Worm (Caenorhabditis elegans): ENCODE results near the gene ZK470.14.

ZK470.14 gene

DNA sequence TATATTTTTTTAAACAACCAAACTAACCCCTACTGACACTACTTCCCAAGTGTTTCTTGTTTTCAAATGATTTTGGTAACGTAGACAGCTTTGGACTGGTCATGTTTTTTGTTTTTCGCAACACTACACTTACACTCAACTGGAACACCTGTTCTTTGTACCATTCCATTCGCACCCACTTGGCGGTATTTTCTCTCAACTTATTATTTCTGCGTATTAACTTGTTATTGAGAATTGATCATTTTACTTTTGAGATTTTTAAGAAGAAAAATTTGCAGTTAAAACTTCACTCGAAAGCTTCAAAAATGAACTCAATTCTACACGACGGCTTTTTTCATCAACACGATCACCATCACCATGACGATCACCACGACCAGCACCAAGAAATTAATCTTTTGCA lies 32.4 kb upstream of the ZK470.14 start, which contains the start of gene ZK470.2:
Gene ZK470.2 (plus strand): TSS at position 301 of the 400 bp plus-strand sequence.
- TF ChIP-seq cog-1 (tag; optimal IDR thresholded peaks at IDR 0.05) (no peak), med-1 (GFP tag; optimal IDR thresholded peaks at IDR 0.05; ENCODE audit: insufficient read depth) (no peak), flt-1 (GFP tag; IDR thresholded peaks at IDR 0.05) (no peak), ref-1 (GFP tag; conservative IDR thresholded peaks at IDR 0.05) (no peak), klf-2 (GFP tag; conservative IDR thresholded peaks at IDR 0.05) (no peak), ztf-23 (GFP tag; IDR thresholded peaks at IDR 0.05) (no peak), tab-1 (GFP tag; IDR thresholded peaks at IDR 0.05) (no peak), T22C8.4 (GFP tag; IDR thresholded peaks at IDR 0.05) (no peak), ztf-29 (GFP tag; IDR thresholded peaks at IDR 0.05) (no peak)

DNA sequence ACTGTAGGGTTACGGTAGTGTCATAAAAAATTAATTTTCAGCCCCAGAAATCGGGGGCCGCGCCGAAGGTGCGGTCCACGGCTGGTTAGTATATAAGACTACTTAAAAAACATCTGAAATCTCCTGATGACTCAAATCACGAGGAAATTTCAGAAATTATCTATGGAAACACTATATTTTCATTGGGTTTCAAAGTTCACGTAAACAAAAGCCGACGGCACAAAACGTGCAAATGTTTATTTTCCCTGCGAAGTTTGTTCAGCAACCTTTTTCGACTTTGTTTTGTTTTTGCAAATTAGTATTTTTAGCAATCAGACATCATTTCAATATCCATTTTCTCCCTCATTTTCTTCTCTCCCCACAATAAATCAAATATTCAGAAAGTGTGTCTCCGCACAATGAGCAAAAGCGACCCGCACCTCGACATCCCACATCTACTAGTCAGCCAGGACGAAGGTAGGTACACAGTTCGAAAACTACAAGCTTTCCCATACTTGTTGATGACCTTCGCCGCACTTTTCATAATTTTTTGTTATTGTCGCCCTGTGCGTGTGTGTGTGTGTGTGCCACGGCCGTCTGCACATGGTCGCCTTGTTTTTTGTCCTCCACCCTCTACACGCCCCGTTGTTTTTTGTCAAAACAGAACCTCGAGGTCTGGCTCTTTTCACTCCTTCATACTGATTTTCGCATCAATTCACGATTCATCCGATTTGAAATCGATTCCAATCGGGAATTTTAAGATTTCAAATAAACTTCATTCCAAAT lies 30.5 kb upstream of the ZK470.14 start:
- TF ChIP-seq ztf-23 (GFP tag; IDR thresholded peaks at IDR 0.05) (no peak), med-1 (GFP tag; optimal IDR thresholded peaks at IDR 0.05; ENCODE audit: insufficient read depth) (no peak), klf-2 (GFP tag; conservative IDR thresholded peaks at IDR 0.05) (no peak), flt-1 (GFP tag; IDR thresholded peaks at IDR 0.05) (no peak), ref-1 (GFP tag; conservative IDR thresholded peaks at IDR 0.05) (no peak), ztf-29 (GFP tag; IDR thresholded peaks at IDR 0.05) (no peak), cog-1 (tag; optimal IDR thresholded peaks at IDR 0.05) (no peak), tab-1 (GFP tag; IDR thresholded peaks at IDR 0.05) (no peak), T22C8.4 (GFP tag; IDR thresholded peaks at IDR 0.05) (no peak)

DNA sequence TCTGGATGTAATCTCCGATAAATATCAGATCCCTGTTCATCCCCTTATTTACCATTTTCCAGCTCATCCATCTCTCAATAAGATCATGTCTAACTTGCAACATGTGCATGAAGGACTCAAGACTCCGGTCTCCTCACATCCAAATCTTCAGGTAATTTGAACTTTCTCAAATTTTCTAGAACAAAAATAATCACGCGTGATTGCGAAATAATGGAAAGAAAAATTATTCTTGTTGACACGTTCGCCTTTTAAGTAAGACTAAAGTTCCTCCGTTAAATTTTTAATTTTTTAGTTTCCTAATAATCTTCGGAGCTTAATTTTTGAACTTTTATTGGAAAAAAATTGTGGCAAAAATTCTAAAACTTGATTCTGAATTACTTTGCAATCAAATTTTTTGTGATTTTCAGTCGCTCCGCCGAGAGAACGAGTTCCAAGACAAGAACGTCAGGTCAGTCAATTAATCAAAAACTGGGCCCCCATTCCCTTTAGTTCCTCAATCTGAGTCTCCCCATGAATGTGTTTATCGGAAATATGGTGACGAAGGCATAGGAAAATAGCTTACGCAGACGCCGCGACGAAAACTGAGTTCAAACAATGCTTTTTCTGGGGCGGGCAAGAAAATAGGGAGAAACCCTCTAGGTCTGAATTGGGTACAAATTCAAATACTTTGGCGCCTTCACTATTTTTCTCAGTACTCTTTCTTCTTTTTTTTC lies 29.6 kb upstream of the ZK470.14 start:
- no peak for TF ChIP-seq cog-1 (tag; optimal IDR thresholded peaks at IDR 0.05)

DNA sequence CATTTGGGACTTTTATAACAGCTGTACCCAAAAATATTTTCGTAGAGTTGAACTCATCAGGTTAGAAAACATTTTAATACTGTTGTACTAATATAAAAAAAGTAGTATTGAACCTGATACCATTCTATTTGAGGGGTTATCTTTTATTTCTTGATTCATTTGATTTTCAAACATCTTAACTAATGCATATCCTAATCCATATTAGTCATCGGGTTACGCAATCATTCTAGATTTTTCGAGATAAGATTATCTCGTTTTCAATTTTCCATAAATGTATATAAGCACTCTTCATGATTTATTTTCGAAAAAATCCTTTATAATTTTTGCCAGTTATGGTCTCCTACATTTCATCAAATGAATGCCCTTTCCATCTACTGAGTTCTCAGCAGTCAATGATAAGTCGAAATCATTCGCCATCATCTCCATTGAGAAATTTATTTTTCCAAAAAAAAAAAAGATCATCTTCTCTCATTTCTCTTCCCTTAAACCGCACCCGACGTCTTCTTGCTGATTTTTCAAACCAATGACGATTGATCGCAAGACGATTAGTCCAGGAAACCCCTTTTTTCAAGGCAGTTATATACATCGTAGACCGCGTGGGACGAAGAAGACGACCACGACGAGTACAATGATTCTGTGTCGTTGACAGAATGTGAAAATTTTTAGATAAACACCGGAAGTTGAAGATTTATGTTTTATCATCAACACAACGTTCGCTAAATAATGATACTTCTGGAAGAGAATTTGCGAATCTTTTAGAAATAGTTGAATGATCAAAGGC lies 28.6 kb upstream of the ZK470.14 start:
- no peak for TF ChIP-seq ztf-23 (GFP tag; IDR thresholded peaks at IDR 0.05)
- no peak for TF ChIP-seq ztf-29 (GFP tag; IDR thresholded peaks at IDR 0.05)
- TF ChIP-seq flt-1 (GFP tag; IDR thresholded peaks at IDR 0.05) = no peak

DNA sequence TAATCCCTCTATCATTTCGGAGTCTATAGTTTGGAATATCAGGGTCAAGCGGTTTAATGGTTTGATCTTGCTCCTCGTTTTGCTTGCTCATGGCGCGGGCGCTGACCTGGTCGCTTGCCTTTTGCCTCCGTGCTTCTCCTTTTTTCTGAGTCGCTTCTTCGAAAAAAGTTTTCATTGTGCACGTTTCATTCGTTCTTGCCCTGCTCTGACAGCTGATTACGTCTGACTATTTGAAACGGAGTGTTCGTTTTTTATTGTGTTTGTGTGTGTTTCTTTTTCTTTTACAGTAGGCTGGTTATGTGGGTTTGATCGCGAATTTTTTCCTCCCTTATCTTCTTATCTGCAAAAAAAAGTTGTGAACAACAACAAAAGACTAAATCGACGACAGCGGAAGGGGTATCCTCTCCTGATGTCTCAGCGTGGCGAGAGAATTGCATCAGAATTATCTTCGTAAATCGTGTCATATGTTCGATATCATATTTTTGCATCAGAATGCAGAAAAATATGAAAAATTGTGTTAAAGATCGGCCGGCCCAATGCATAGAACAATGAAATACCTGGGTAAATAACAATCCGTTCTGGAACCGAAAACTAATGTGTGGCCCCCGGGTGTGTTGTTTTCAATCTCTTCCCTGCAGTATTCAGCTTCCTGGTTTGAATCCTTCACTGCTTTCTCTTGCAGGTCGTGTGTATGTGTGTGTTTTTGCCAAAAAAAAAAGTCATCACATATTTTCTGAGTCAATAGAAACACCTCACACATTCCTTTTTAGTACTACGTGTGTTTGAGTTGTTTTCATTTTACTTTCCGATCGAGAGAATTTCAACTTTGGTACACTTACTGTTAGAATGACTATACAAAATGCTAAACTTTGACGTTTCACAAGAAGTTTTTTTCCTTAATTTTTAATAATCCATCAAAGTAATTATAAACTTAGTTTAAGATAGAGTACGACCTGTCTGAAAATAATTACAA lies 27.4 kb upstream of the ZK470.14 start, which contains the start of gene ZK470.4:
Gene ZK470.4 (minus strand): TSS at position 175 of the 973 bp plus-strand sequence.
- TF ChIP-seq flt-1 (GFP tag; IDR thresholded peaks at IDR 0.05) (no peak), cog-1 (tag; optimal IDR thresholded peaks at IDR 0.05) (no peak), ref-1 (GFP tag; conservative IDR thresholded peaks at IDR 0.05) (no peak), klf-2 (GFP tag; conservative IDR thresholded peaks at IDR 0.05) (no peak), T22C8.4 (GFP tag; IDR thresholded peaks at IDR 0.05) (no peak), tab-1 (GFP tag; IDR thresholded peaks at IDR 0.05) (no peak)

DNA sequence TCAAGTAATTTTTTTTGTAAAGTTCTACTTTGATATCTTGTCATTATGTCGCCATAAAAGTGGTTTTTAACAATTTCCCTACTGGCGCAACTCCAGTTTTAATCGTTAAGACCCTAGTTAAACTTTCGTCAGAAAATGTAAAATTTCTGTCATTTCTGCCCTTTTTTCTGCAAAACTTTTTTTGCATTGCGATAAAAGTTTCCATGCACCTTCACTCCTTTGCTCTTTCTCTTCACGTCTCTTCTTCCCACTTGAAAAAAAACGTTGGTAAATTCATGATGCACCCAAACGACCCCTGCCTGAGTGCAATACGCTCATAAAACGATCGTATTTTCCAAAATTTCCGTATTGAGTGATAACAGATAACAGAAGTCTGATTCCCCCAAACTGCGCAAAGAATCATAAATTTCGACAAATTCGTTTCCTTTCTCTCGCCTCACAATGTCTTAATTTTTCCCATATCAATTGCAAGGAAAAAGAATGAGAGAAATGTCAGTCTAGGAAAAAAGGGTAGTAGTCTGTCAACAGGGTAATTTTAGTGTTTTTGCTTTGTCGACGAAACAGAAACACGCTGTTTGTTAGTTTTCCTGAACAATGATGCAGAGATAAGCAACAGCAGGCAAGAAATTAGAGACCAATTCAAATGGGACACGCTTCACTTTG lies 26.4 kb upstream of the ZK470.14 start:
- TF ChIP-seq flt-1 (GFP tag; IDR thresholded peaks at IDR 0.05) = no peak
- no peak for TF ChIP-seq med-1 (GFP tag; optimal IDR thresholded peaks at IDR 0.05; ENCODE audit: insufficient read depth)
- no peak for TF ChIP-seq ref-1 (GFP tag; conservative IDR thresholded peaks at IDR 0.05)
- TF ChIP-seq ztf-29 (GFP tag; IDR thresholded peaks at IDR 0.05) = no peak
- no peak for TF ChIP-seq T22C8.4 (GFP tag; IDR thresholded peaks at IDR 0.05)
- TF ChIP-seq cog-1 (tag; optimal IDR thresholded peaks at IDR 0.05) = no peak
- no peak for TF ChIP-seq ztf-23 (GFP tag; IDR thresholded peaks at IDR 0.05)
- no peak for TF ChIP-seq tab-1 (GFP tag; IDR thresholded peaks at IDR 0.05)
- no peak for TF ChIP-seq klf-2 (GFP tag; conservative IDR thresholded peaks at IDR 0.05)

DNA sequence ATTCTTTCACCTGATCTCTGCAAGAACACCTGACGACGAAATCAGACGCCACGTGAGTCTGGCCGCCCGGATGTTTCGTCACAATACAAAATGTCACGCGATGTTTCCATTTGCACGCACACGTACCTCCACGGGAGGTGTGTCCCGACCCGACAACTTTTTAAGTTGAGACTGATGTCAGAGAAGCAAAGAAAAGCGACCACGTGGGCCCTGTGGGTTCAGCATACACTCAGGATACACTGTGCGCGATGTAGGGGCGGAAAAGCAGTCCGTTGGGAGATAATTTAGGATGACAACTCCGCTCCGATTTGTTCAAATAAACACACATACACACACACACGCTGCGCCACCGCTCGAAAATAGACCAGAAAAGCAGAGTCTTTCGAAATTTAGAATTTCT lies 25.0 kb upstream of the ZK470.14 start:
- no peak for TF ChIP-seq med-1 (GFP tag; optimal IDR thresholded peaks at IDR 0.05; ENCODE audit: insufficient read depth)
- no peak for TF ChIP-seq flt-1 (GFP tag; IDR thresholded peaks at IDR 0.05)
- TF ChIP-seq klf-2 (GFP tag; conservative IDR thresholded peaks at IDR 0.05) = no peak
- no peak for TF ChIP-seq ref-1 (GFP tag; conservative IDR thresholded peaks at IDR 0.05)
- TF ChIP-seq ztf-23 (GFP tag; IDR thresholded peaks at IDR 0.05) = no peak
- TF ChIP-seq T22C8.4 (GFP tag; IDR thresholded peaks at IDR 0.05) = no peak
- TF ChIP-seq tab-1 (GFP tag; IDR thresholded peaks at IDR 0.05) = no peak
- TF ChIP-seq ztf-29 (GFP tag; IDR thresholded peaks at IDR 0.05) = no peak
- no peak for TF ChIP-seq cog-1 (tag; optimal IDR thresholded peaks at IDR 0.05)

DNA sequence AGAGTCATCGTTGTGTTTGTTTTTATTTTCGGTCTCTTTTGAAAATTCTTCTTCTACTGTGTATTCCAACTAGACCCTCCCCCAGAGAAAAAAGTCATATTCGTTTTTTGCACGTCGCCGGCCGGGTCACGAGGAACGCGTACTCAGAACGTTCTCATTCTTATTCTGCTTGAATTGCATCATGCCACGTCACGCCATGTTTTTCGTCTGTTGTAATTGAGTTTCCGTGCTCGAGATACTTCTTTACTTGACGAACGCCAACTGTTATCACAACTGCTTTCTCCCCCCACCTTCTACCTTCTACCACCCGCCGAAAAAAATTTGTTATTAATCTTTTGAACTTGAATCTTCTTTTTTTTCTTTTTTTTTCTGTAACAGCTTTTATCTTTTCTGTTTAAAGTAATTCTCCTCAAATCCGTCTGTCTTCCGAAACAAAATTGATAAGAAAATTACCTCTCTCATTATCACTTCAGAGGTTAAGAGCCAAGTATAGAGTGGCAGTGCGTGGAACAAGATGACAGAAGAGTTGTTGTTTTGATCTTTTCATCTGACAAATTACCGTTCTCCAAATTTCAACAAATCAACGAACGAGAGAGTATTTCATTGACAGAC lies 24.5 kb upstream of the ZK470.14 start:
- TF ChIP-seq cog-1 (tag; optimal IDR thresholded peaks at IDR 0.05) (no peak), med-1 (GFP tag; optimal IDR thresholded peaks at IDR 0.05; ENCODE audit: insufficient read depth) (no peak), ref-1 (GFP tag; conservative IDR thresholded peaks at IDR 0.05) (no peak), flt-1 (GFP tag; IDR thresholded peaks at IDR 0.05) (no peak), ztf-23 (GFP tag; IDR thresholded peaks at IDR 0.05) (no peak), tab-1 (GFP tag; IDR thresholded peaks at IDR 0.05) (no peak), T22C8.4 (GFP tag; IDR thresholded peaks at IDR 0.05) (no peak), klf-2 (GFP tag; conservative IDR thresholded peaks at IDR 0.05) (no peak), ztf-29 (GFP tag; IDR thresholded peaks at IDR 0.05) (no peak)
